Worm (Caenorhabditis elegans) whole organism, early embryonic: ENCODE results near the gene phy-4.

Experiments
- F13C5.2 ChIP-seq: sonication (generic microtip); optimal IDR thresholded peaks from 2 replicates; lab custom pipeline; 2017; ENCODE audit warnings: mild to moderate bottlenecking, missing genetic modification characterization, inconsistent platforms, missing compliant biosample characterization
- ama-1 ChIP-seq: fragments of 150-350 bp; optimal IDR thresholded peaks from 2 replicates; lab custom pipeline; 2014
- ceh-13 ChIP-seq: fragments of 200-800 bp; sonication (Bioruptor generic); optimal IDR thresholded peaks from 2 replicates; lab custom pipeline; 2018; ENCODE audit warnings: mild to moderate bottlenecking, missing genetic modification characterization, missing compliant biosample characterization
- hmg-4 ChIP-seq: fragments of 200-800 bp; sonication (Bioruptor generic); optimal IDR thresholded peaks from 2 replicates; lab custom pipeline; 2018; ENCODE audit warnings: mild to moderate bottlenecking, missing genetic modification characterization, missing compliant biosample characterization
- hnd-1 ChIP-seq: sonication (generic microtip); optimal IDR thresholded peaks from 2 replicates; lab custom pipeline; 2016; ENCODE audit warnings: missing genetic modification characterization, missing compliant biosample characterization
- sea-1 ChIP-seq: fragments of 200-800 bp; sonication (Bioruptor generic); conservative IDR thresholded peaks from 2 replicates; pipeline ENCODE4 v1.3.6; 2022; ENCODE audit warnings: missing genetic modification characterization, missing compliant biosample characterization
- tra-4 ChIP-seq: sonication (generic microtip); optimal IDR thresholded peaks from 2 replicates; lab custom pipeline; 2017; ENCODE audit warnings: missing genetic modification characterization, missing compliant biosample characterization

- TF ChIP-seq hnd-1 (tag; lab: Kevin White, UChicago) = no peak
- TF ChIP-seq tra-4 (tag; lab: Kevin White, UChicago) = no peak
- TF ChIP-seq ama-1 (lab: Kevin White, UChicago) = no peak
- no peak for TF ChIP-seq sea-1 (GFP tag; lab: Robert Waterston, UW)
- no peak for TF ChIP-seq ceh-13 (GFP tag; lab: Kevin White, UChicago)
- no peak for TF ChIP-seq F13C5.2
- no peak for TF ChIP-seq hmg-4 (GFP tag; lab: Kevin White, UChicago)
These were observed 36.1 kb downstream of the phy-4 start for ce11 chrV:19477302-19477701.
